Worm (Caenorhabditis elegans) whole organism, midembryonic: ENCODE measurements around the gene cisd-3.2.
A peak's percentile ranks its signal among the peaks of the same experiment; 100 is the strongest.

Source experiments
- T22C8.4 ChIP-seq: fragments of 200-800 bp; sonication (Bioruptor generic); IDR thresholded peaks from 2 replicates; pipeline ENCODE4 v1.3.6; 2022; ENCODE audit warnings: missing genetic modification characterization, missing compliant biosample characterization
- cog-1 ChIP-seq: sonication (generic microtip); optimal IDR thresholded peaks from 2 replicates; lab custom pipeline; 2016; ENCODE audit warnings: missing genetic modification characterization, missing compliant biosample characterization
- flt-1 ChIP-seq: fragments of 200-800 bp; sonication (Bioruptor generic); IDR thresholded peaks from 2 replicates; pipeline ENCODE4 v1.3.6; 2022; ENCODE audit warnings: missing genetic modification characterization, missing compliant biosample characterization
- klf-2 ChIP-seq: fragments of 200-800 bp; sonication (Bioruptor generic); conservative IDR thresholded peaks from 2 replicates; pipeline ENCODE4 v1.3.6; 2022; ENCODE audit warnings: missing genetic modification reagents, missing genetic modification characterization, missing compliant biosample characterization
- med-1 ChIP-seq: sonication (generic microtip); optimal IDR thresholded peaks from 2 replicates; lab custom pipeline; 2017; ENCODE audit warnings: missing genetic modification characterization, mild to moderate bottlenecking, missing compliant biosample characterization, antibody characterized with exemption, missing genetic modification reagents; ENCODE audit not compliant: insufficient read depth
- ref-1 ChIP-seq: fragments of 200-800 bp; sonication (Bioruptor generic); conservative IDR thresholded peaks from 2 replicates; pipeline ENCODE4 v1.3.6; 2022; ENCODE audit warnings: missing genetic modification reagents, missing genetic modification characterization, missing compliant biosample characterization
- tab-1 ChIP-seq: fragments of 200-800 bp; sonication (Bioruptor generic); IDR thresholded peaks from 2 replicates; pipeline ENCODE4 v1.3.6; 2022; ENCODE audit warnings: missing genetic modification characterization, missing compliant biosample characterization
- ztf-23 ChIP-seq: fragments of 200-800 bp; sonication (Bioruptor generic); IDR thresholded peaks from 2 replicates; pipeline ENCODE4 v1.3.6; 2022; ENCODE audit warnings: missing genetic modification reagents, missing genetic modification characterization, missing compliant biosample characterization
- ztf-29 ChIP-seq: fragments of 200-800 bp; sonication (Bioruptor generic); IDR thresholded peaks from 2 replicates; pipeline ENCODE4 v1.3.6; 2022; ENCODE audit warnings: missing genetic modification reagents, missing genetic modification characterization, missing compliant biosample characterization

The cisd-3.2 gene

DNA sequence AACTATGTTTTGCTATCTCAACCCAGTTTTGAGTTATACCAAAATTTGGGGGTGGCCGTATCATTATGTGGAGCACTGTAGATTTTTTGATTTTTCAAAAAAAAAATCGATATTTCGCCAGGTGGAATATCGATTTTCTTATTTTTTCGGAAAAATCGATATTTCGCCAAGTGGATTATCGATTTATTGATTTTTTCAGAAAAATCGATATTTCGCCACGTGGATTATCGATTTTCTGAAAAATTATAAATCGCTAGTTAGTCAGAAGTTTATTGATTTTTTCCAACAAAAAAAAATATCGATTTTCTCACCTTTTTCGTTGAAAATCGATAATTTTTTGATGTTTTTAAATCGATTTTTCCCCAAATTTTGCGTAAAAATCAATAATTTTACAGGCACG lies 39.8 kb downstream of the cisd-3.2 start:
- TF ChIP-seq T22C8.4 (GFP tag; lab: Robert Waterston, UW) = peak; percentile 97
- TF ChIP-seq med-1 = no peak
- no peak for TF ChIP-seq ztf-29 (GFP tag; lab: Robert Waterston, UW)
- TF ChIP-seq klf-2 = no peak
- no peak for TF ChIP-seq flt-1 (GFP tag; lab: Robert Waterston, UW)
- TF ChIP-seq tab-1 (GFP tag; lab: Robert Waterston, UW) = no peak
- no peak for TF ChIP-seq ztf-23 (GFP tag; lab: Robert Waterston, UW)
- no peak for TF ChIP-seq cog-1 (tag; lab: Kevin White, UChicago)

DNA sequence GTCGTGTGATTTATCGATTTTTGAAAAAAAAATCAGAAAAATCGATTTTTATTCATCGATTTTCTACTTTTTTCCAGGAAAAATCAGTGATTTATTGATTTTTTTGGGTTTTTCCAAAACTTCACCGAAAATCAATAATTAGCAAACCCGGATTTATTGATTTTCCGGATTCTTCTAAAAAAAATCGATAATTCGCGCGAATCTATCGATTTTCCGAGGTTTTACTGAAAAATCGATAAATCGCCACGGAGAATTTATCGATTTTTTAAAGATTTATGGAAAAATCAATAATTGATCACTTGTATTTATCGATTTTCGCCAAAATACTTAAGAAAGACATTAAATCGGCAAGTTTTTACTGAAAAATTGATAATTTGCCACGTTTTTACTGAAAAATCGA lies 43.2 kb downstream of the cisd-3.2 start:
- TF ChIP-seq cog-1 (tag; lab: Kevin White, UChicago) (no peak), ztf-23 (GFP tag; lab: Robert Waterston, UW) (no peak), flt-1 (GFP tag; lab: Robert Waterston, UW) (no peak), tab-1 (GFP tag; lab: Robert Waterston, UW) (no peak), T22C8.4 (GFP tag; lab: Robert Waterston, UW) (peak; percentile 83)

DNA sequence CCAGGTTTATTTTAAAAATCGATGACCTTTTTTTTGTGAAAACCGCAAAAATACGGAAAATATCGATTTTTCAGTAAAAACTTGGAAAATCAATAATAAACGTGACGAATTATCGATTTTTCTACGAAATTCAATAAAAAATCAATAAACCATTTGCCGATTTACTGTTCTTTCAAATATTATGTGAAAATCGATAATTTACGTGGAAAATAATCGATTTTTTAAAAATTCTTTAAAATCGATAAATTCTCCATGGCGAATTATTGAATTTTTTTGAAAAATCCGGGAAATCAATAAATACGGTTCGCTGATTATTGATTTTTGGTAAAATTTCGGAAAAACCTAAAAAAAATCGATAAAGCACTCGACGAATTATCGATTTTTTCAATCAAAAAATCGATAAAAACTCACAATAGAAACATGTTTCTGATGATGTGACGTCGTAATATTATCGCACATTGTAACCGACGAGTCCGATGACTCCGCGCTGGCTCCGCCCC lies 44.0 kb downstream of the cisd-3.2 start:
- TF ChIP-seq med-1 (no peak), ref-1 (GFP tag; lab: Robert Waterston, UW) (no peak), flt-1 (GFP tag; lab: Robert Waterston, UW) (no peak), cog-1 (tag; lab: Kevin White, UChicago) (no peak), klf-2 (no peak), ztf-23 (GFP tag; lab: Robert Waterston, UW) (no peak), T22C8.4 (GFP tag; lab: Robert Waterston, UW) (no peak; the same call in 1 of the 2 replicates), ztf-29 (GFP tag; lab: Robert Waterston, UW) (no peak), tab-1 (GFP tag; lab: Robert Waterston, UW) (no peak)

DNA sequence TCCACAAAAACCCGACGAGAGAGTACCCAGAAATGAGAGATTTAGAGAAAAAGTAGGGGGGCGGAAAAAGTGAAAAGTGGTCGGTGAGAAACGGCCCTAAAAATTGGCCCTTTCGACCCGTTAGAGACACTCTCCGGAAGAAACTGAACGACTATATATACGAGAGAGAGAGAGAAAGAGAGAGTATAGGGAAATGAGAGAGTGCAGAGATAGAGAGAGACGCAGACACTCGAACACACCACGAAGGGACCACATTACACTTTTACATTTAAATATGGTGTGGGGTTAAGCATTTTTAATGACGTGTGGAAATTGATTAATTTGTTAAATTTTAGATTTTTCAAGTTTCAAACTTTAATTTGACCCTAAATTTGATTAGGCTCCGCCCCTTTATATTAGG lies 51.4 kb downstream of the cisd-3.2 start:
- TF ChIP-seq cog-1 (tag; lab: Kevin White, UChicago) = peak; percentile 40
- no peak for TF ChIP-seq T22C8.4 (GFP tag; lab: Robert Waterston, UW)
- TF ChIP-seq ztf-29 (GFP tag; lab: Robert Waterston, UW) = 0 out of 2 replicates have a peak, but pooled peaks have one; percentile 10
